Fruit fly (Drosophila melanogaster): ENCODE results near the gene CG10359.

- TF ChIP-seq sr (GFP tag; IDR thresholded peaks at IDR 0.05) (no peak), Nf-YA (GFP tag; IDR thresholded peaks at IDR 0.05) (no peak; the same call in 1 of the 2 replicates), slou (GFP tag; optimal IDR thresholded peaks at IDR 0.05) (no peak), HmgZ (tag; optimal IDR thresholded peaks at IDR 0.05) (no peak), ab (GFP tag; optimal IDR thresholded peaks at IDR 0.05) (no peak), grau (tag; optimal IDR thresholded peaks at IDR 0.05) (no peak), Usf (GFP tag; optimal IDR thresholded peaks at IDR 0.05) (no peak), Trl (optimal IDR thresholded peaks at IDR 0.05) (peak; percentile 16 to 30), Trl (GFP tag; optimal IDR thresholded peaks at IDR 0.05) (no peak), schlank (tag; optimal IDR thresholded peaks at IDR 0.05) (no peak), fru (optimal IDR thresholded peaks at IDR 0.05) (no peak), lola (GFP tag; optimal IDR thresholded peaks at IDR 0.05) (no peak)
Measured at dm6 chr3L:3624876-3625275, 12.9 kb downstream of the CG10359 start.
